Fruit fly (Drosophila melanogaster): Measurements from ENCODE around the gene PolZ2.

The PolZ2 gene

dm6 chr3R:5601044-5601523 is 12.4 kb downstream of the PolZ2 start, which contains the start of the genes kra and SecS (continued):
- TF ChIP-seq CG4424 (GFP tag; optimal IDR thresholded peaks at IDR 0.05): peak; percentile 71
- TF ChIP-seq CG1603 (tag; optimal IDR thresholded peaks at IDR 0.05): peak; percentile 86
- peak; percentile 20 for TF ChIP-seq tx (GFP tag; optimal IDR thresholded peaks at IDR 0.05)
- no peak for TF ChIP-seq gsb-n (tag; optimal IDR thresholded peaks at IDR 0.05)
- no peak for TF ChIP-seq emc (GFP tag; optimal IDR thresholded peaks at IDR 0.05)
- TF ChIP-seq Atf-2 (GFP tag; optimal IDR thresholded peaks at IDR 0.05): peak; percentile 7
- peak; percentile 47 for TF ChIP-seq fd3F (GFP tag; optimal IDR thresholded peaks at IDR 0.05)
- TF ChIP-seq fd102C (GFP tag; optimal IDR thresholded peaks at IDR 0.05): no peak
- TF ChIP-seq schlank (tag; optimal IDR thresholded peaks at IDR 0.05): peak; percentile 30
- no peak for TF ChIP-seq CG14050 (GFP tag; IDR thresholded peaks at IDR 0.05)
- TF ChIP-seq CG16863 (GFP tag; optimal IDR thresholded peaks at IDR 0.05): no peak
- no peak for TF ChIP-seq CG6683 (GFP tag; optimal IDR thresholded peaks at IDR 0.05)
- peak; percentile 48 for TF ChIP-seq CG8290 (GFP tag; optimal IDR thresholded peaks at IDR 0.05)
- TF ChIP-seq CG8290 (tag; optimal IDR thresholded peaks at IDR 0.05): peak in 1 of 2 experiments; percentile 78
- peak; percentile 62 for TF ChIP-seq CG7556 (GFP tag; optimal IDR thresholded peaks at IDR 0.05)
- peak; percentile 38 for TF ChIP-seq CG1792 (GFP tag; optimal IDR thresholded peaks at IDR 0.05)
- no peak for TF ChIP-seq CG6272 (GFP tag; IDR thresholded peaks at IDR 0.05)
- peak; percentile 27 for TF ChIP-seq CG18262 (tag; optimal IDR thresholded peaks at IDR 0.05)
- TF ChIP-seq nom (GFP tag; optimal IDR thresholded peaks at IDR 0.05): peak; percentile 1
- no peak for TF ChIP-seq Adf1 (GFP tag; IDR thresholded peaks at IDR 0.05)
- TF ChIP-seq CG10147 (GFP tag; optimal IDR thresholded peaks at IDR 0.05): peak; percentile 54
- peak; percentile 66 for TF ChIP-seq az2 (GFP tag; optimal IDR thresholded peaks at IDR 0.05)
- TF ChIP-seq C15 (GFP tag; IDR thresholded peaks at IDR 0.05): no peak

DNA sequence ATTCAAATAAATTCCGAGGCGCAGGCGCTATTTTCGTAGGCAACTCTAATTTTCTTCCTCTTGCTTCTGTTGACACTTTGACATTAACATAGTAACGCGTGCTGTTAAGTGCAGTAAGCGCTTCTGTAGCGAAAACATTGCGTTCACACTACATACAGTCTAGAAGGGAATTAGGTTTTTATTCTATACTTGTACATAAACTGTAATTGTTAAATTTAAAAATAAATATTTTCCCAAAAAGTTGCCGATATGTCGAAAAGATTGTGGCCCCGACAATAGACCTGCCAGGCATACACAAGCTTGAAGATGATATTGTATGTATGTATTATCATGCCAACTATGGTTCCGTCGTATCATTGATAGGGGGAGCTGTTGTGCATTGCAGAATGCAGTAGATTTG is 17.8 kb downstream of the PolZ2 start, which contains the start of gene asl:
asl (minus strand) TSS at position 67 of the 400 bp plus-strand sequence.
- TF ChIP-seq knrl (GFP tag; IDR thresholded peaks at IDR 0.05; ENCODE audit: partially characterized antibody) (peak; percentile 21; the same call in 1 of the 3 replicates), ac (GFP tag; optimal IDR thresholded peaks at IDR 0.05) (no peak), dpn (GFP tag; optimal IDR thresholded peaks at IDR 0.05) (peak; percentile 56 to 65), stwl (tag; optimal IDR thresholded peaks at IDR 0.05) (peak; percentile 72), row (GFP tag; IDR thresholded peaks at IDR 0.05) (peak; percentile 87), Dll (GFP tag; IDR thresholded peaks at IDR 0.05; ENCODE audit: partially characterized antibody) (no peak), wor (GFP tag; IDR thresholded peaks at IDR 0.05) (no peak), kah (GFP tag; optimal IDR thresholded peaks at IDR 0.05) (no peak), ham (GFP tag; IDR thresholded peaks at IDR 0.05) (no peak), CG10267 (tag; optimal IDR thresholded peaks at IDR 0.05) (peak; percentile 80), Doc2 (GFP tag; IDR thresholded peaks at IDR 0.05) (no peak), CG14860 (GFP tag; IDR thresholded peaks at IDR 0.05; ENCODE audit: partially characterized antibody) (no peak), CG16779 (GFP tag; IDR thresholded peaks at IDR 0.05) (no peak), CG12391 (tag; optimal IDR thresholded peaks at IDR 0.05) (peak; percentile 78), bcd (GFP tag; optimal IDR thresholded peaks at IDR 0.05) (peak; percentile 62), cato (GFP tag; optimal IDR thresholded peaks at IDR 0.05; ENCODE audit: borderline replicate concordance) (no peak), emc (GFP tag; optimal IDR thresholded peaks at IDR 0.05) (peak; percentile 7), al (GFP tag; IDR thresholded peaks at IDR 0.05) (peak; percentile 31; the same call in 1 of the 2 replicates), Taf1 (GFP tag; IDR thresholded peaks at IDR 0.05) (no peak), slou (GFP tag; optimal IDR thresholded peaks at IDR 0.05) (no peak), Nf-YC (tag; optimal IDR thresholded peaks at IDR 0.05) (peak; percentile 68), Hmr (GFP tag; optimal IDR thresholded peaks at IDR 0.05) (no peak), NfI (GFP tag; optimal IDR thresholded peaks at IDR 0.05) (peak; percentile 71), Elba2 (GFP tag; optimal IDR thresholded peaks at IDR 0.05) (peak; percentile 96), CG15011 (GFP tag; optimal IDR thresholded peaks at IDR 0.05) (no peak), CG10321 (GFP tag; IDR thresholded peaks at IDR 0.05) (no peak), gce (GFP tag; IDR thresholded peaks at IDR 0.05) (0 out of 3 replicates have a peak, but pooled peaks have one; percentile 50), CG5953 (GFP tag; IDR thresholded peaks at IDR 0.05) (peak; percentile 58; the same call in 1 of the 2 replicates), hkb (optimal IDR thresholded peaks at IDR 0.05) (no peak), hkb (GFP tag; IDR thresholded peaks at IDR 0.05) (peak; percentile 26; the same call in 1 of the 2 replicates)

All from whole organism, embryonic.